Worm (Caenorhabditis elegans): ENCODE measurements around the gene srh-217.

DNA sequence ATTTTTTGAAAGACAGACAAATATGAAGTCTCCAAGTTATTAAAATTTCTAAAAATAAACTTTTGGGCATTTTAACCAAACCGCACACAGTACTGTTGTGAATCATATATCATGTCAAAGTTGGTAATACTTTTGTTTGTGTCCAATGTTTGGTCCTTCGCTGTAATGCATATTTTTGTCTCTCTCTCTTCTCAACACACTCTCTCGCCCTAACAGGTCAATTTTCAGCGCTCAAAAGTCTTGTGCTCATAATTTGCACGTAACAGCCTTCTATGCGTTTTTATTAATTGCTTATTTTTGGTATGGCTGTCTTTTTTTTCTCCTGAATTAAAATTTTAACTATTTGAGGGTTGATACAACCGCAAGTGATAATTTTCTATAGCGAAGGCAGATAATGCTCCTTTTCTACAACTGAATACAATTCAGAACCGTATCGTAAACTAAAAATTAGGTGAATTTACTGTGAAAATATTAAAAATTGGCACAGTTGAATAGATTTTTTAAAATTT, 33.5 kb downstream of the srh-217 start:
- TF ChIP-seq rnt-1 (tag; optimal IDR thresholded peaks at IDR 0.05) (no peak), Y22D7AL.16 (tag; optimal IDR thresholded peaks at IDR 0.05) (no peak), syd-9 (tag; optimal IDR thresholded peaks at IDR 0.05) (no peak), fkh-6 (tag; optimal IDR thresholded peaks at IDR 0.05) (no peak), elt-2 (tag; optimal IDR thresholded peaks at IDR 0.05) (no peak), pag-3 (tag; optimal IDR thresholded peaks at IDR 0.05; ENCODE audit: borderline replicate concordance) (no peak), pat-9 (tag; optimal IDR thresholded peaks at IDR 0.05) (no peak), ceh-19 (GFP tag; optimal IDR thresholded peaks at IDR 0.05) (no peak), hlh-8 (tag; optimal IDR thresholded peaks at IDR 0.05) (no peak), ceh-24 (tag; optimal IDR thresholded peaks at IDR 0.05) (no peak), tbx-2 (tag; optimal IDR thresholded peaks at IDR 0.05) (no peak)
